Fruit fly (Drosophila melanogaster) whole organism, embryonic: ENCODE data around the gene Sap130.

Experiments used
- CG10321 ChIP-seq: fragments of 200-800 bp; sonication (Bioruptor generic); IDR thresholded peaks from 2 replicates; pipeline ENCODE4 v1.3.6; 2022; ENCODE audit warnings: missing biosample characterization, missing genetic modification characterization
- CG10462 ChIP-seq: fragments of 200-800 bp; sonication (Bioruptor generic); optimal IDR thresholded peaks from 2 replicates; lab custom pipeline; 2016; ENCODE audit warnings: missing biosample characterization, missing genetic modification characterization
- CG10654 ChIP-seq: fragments of 200-800 bp; sonication (Bioruptor generic); optimal IDR thresholded peaks from 2 replicates; lab custom pipeline; 2016; ENCODE audit warnings: missing biosample characterization, missing genetic modification characterization
- CG11398 ChIP-seq: fragments of 200-800 bp; sonication (Bioruptor generic); optimal IDR thresholded peaks from 2 replicates; lab custom pipeline; 2016; ENCODE audit warnings: missing biosample characterization, missing genetic modification characterization
- CG12299 ChIP-seq: fragments of 200-800 bp; sonication (Bioruptor generic); optimal IDR thresholded peaks from 2 replicates; lab custom pipeline; 2018; ENCODE audit warnings: missing biosample characterization, mild to moderate bottlenecking, missing genetic modification characterization
- CG12659 ChIP-seq: fragments of 200-800 bp; sonication (Bioruptor generic); optimal IDR thresholded peaks from 3 replicates; lab custom pipeline; 2017; ENCODE audit warnings: mild to moderate bottlenecking, missing biosample characterization, missing genetic modification reagents, missing genetic modification characterization
- CG13123 ChIP-seq: fragments of 200-800 bp; sonication (Bioruptor generic); optimal IDR thresholded peaks from 2 replicates; lab custom pipeline; 2016; ENCODE audit warnings: missing biosample characterization, missing genetic modification characterization
- CG14710 ChIP-seq: fragments of 200-800 bp; sonication (Bioruptor generic); optimal IDR thresholded peaks from 3 replicates; lab custom pipeline; 2019; ENCODE audit warnings: missing biosample characterization, mild to moderate bottlenecking, missing genetic modification characterization, moderate library complexity
- CG14860 ChIP-seq: fragments of 200-800 bp; sonication (Bioruptor generic); IDR thresholded peaks from 3 replicates; pipeline ENCODE4 v1.3.6; 2022; ENCODE audit warnings: missing biosample characterization, missing genetic modification characterization; ENCODE audit not compliant: partially characterized antibody
- CG15269 ChIP-seq: fragments of 200-800 bp; sonication (Bioruptor generic); optimal IDR thresholded peaks from 2 replicates; lab custom pipeline; 2018; ENCODE audit warnings: missing biosample characterization, mild to moderate bottlenecking, missing genetic modification characterization, moderate library complexity
- CG15479 ChIP-seq: fragments of 200-800 bp; sonication (Bioruptor generic); optimal IDR thresholded peaks from 3 replicates; lab custom pipeline; 2019; ENCODE audit warnings: missing biosample characterization, mild to moderate bottlenecking, missing genetic modification characterization, moderate library complexity
- CG1602 ChIP-seq: fragments of 200-800 bp; sonication (Bioruptor generic); optimal IDR thresholded peaks from 3 replicates; lab custom pipeline; 2016; ENCODE audit warnings: missing biosample characterization, missing genetic modification characterization
- CG1603 ChIP-seq: fragments of 200-800 bp; sonication (Bioruptor generic); optimal IDR thresholded peaks from 2 replicates; lab custom pipeline; 2019; ENCODE audit warnings: missing biosample characterization, mild to moderate bottlenecking, missing genetic modification characterization, moderate library complexity
- CG16863 ChIP-seq: fragments of 200-800 bp; sonication (Bioruptor generic); optimal IDR thresholded peaks from 3 replicates; lab custom pipeline; 2016; ENCODE audit warnings: missing biosample characterization, missing genetic modification characterization
- CG17361 ChIP-seq: fragments of 200-800 bp; sonication (Bioruptor generic); IDR thresholded peaks from 3 replicates; pipeline ENCODE4 v1.3.6; 2022; ENCODE audit warnings: missing biosample characterization, missing genetic modification characterization
- CG17912 ChIP-seq: fragments of 200-800 bp; sonication (Bioruptor generic); optimal IDR thresholded peaks from 2 replicates; lab custom pipeline; 2018; ENCODE audit warnings: missing biosample characterization, mild to moderate bottlenecking, missing genetic modification characterization
- CG2199 ChIP-seq: fragments of 200-800 bp; sonication (Bioruptor generic); IDR thresholded peaks from 3 replicates; pipeline ENCODE4 v1.3.6; 2022; ENCODE audit warnings: missing biosample characterization, missing genetic modification characterization
- CG2889 ChIP-seq: fragments of 200-800 bp; sonication (Bioruptor generic); IDR thresholded peaks from 3 replicates; pipeline ENCODE4 v1.3.6; 2022; ENCODE audit warnings: missing biosample characterization, missing genetic modification characterization
- CG30431 ChIP-seq: fragments of 200-800 bp; sonication (Bioruptor generic); optimal IDR thresholded peaks from 2 replicates; lab custom pipeline; 2017; ENCODE audit warnings: missing biosample characterization, missing genetic modification characterization
- CG31224 ChIP-seq: fragments of 200-800 bp; sonication (Bioruptor generic); IDR thresholded peaks from 2 replicates; pipeline ENCODE4 v1.3.6; 2022; ENCODE audit warnings: missing biosample characterization, missing genetic modification characterization
- CG31388 ChIP-seq: fragments of 200-800 bp; sonication (Bioruptor generic); optimal IDR thresholded peaks from 2 replicates; lab custom pipeline; 2016; ENCODE audit warnings: missing biosample characterization, missing genetic modification characterization
- CG3407 ChIP-seq: fragments of 200-800 bp; sonication (Bioruptor generic); optimal IDR thresholded peaks from 2 replicates; lab custom pipeline; 2018; ENCODE audit warnings: missing biosample characterization, mild to moderate bottlenecking, missing genetic modification characterization
- CG4820 ChIP-seq: fragments of 200-800 bp; sonication (Bioruptor generic); optimal IDR thresholded peaks from 3 replicates; lab custom pipeline; 2016; ENCODE audit warnings: missing biosample characterization, missing genetic modification characterization
- CG6765 ChIP-seq: fragments of 200-800 bp; sonication (Bioruptor generic); optimal IDR thresholded peaks from 3 replicates; lab custom pipeline; 2017; ENCODE audit warnings: missing biosample characterization, mild to moderate bottlenecking, missing genetic modification characterization
- CG9609 ChIP-seq: fragments of 200-800 bp; sonication (Bioruptor generic); optimal IDR thresholded peaks from 3 replicates; lab custom pipeline; 2016; ENCODE audit warnings: missing biosample characterization, missing genetic modification characterization
- CG9817 ChIP-seq: fragments of 200-800 bp; sonication (Bioruptor generic); optimal IDR thresholded peaks from 2 replicates; lab custom pipeline; 2018; ENCODE audit warnings: missing biosample characterization, mild to moderate bottlenecking, missing genetic modification characterization, moderate library complexity
- CG9932 ChIP-seq: fragments of 200-800 bp; sonication (Bioruptor generic); IDR thresholded peaks from 2 replicates; pipeline ENCODE4 v1.3.6; 2022; ENCODE audit warnings: missing biosample characterization, missing genetic modification characterization
- Chrac-16 ChIP-seq: fragments of 200-800 bp; sonication (Bioruptor generic); optimal IDR thresholded peaks from 3 replicates; lab custom pipeline; 2016; ENCODE audit warnings: missing biosample characterization, missing genetic modification characterization
- D19B ChIP-seq: fragments of 200-800 bp; sonication (Bioruptor generic); optimal IDR thresholded peaks from 2 replicates; lab custom pipeline; 2017; ENCODE audit warnings: missing biosample characterization, mild to moderate bottlenecking, missing genetic modification characterization
- Dip3 ChIP-seq: fragments of 200-800 bp; sonication (Bioruptor generic); optimal IDR thresholded peaks from 3 replicates; lab custom pipeline; 2016; ENCODE audit warnings: missing biosample characterization, missing genetic modification characterization
- Dll ChIP-seq: fragments of 200-800 bp; sonication (Bioruptor generic); IDR thresholded peaks from 4 replicates; pipeline ENCODE4 v1.3.6; 2022; ENCODE audit warnings: missing biosample characterization, missing genetic modification characterization; ENCODE audit not compliant: partially characterized antibody
- Ets97D ChIP-seq: fragments of 200-800 bp; sonication (Bioruptor generic); optimal IDR thresholded peaks from 3 replicates; lab custom pipeline; 2016; ENCODE audit warnings: missing biosample characterization, missing genetic modification characterization
- NC2α ChIP-seq: fragments of 200-800 bp; sonication (Bioruptor generic); optimal IDR thresholded peaks from 2 replicates; lab custom pipeline; 2016; ENCODE audit warnings: missing biosample characterization, missing genetic modification characterization
- NK7.1 ChIP-seq: fragments of 200-800 bp; sonication (Bioruptor generic); optimal IDR thresholded peaks from 3 replicates; lab custom pipeline; 2016; ENCODE audit warnings: missing biosample characterization, missing genetic modification characterization
- Oli ChIP-seq: fragments of 200-800 bp; sonication (Bioruptor generic); optimal IDR thresholded peaks from 2 replicates; lab custom pipeline; 2018; ENCODE audit warnings: missing biosample characterization, mild to moderate bottlenecking, missing genetic modification characterization, moderate library complexity
- PHDP ChIP-seq: fragments of 200-800 bp; sonication (Bioruptor generic); optimal IDR thresholded peaks from 3 replicates; lab custom pipeline; 2018; ENCODE audit warnings: missing biosample characterization, mild to moderate bottlenecking, missing genetic modification characterization, moderate library complexity
- Six4 ChIP-seq: fragments of 200-800 bp; sonication (Bioruptor generic); optimal IDR thresholded peaks from 2 replicates; lab custom pipeline; 2016; ENCODE audit warnings: missing biosample characterization, missing genetic modification characterization
- Vsx1 ChIP-seq: fragments of 200-800 bp; sonication (Bioruptor generic); optimal IDR thresholded peaks from 2 replicates; lab custom pipeline; 2017; ENCODE audit warnings: missing biosample characterization, mild to moderate bottlenecking, missing genetic modification characterization, missing genetic modification reagents
- dmrt99B ChIP-seq: fragments of 200-800 bp; sonication (Bioruptor generic); optimal IDR thresholded peaks from 2 replicates; lab custom pipeline; 2018; ENCODE audit warnings: missing biosample characterization, mild to moderate bottlenecking, missing genetic modification characterization, moderate library complexity
- eve ChIP-seq, 2 experiments: fragments of >200 bp; optimal IDR thresholded peaks; 2 replicates each; lab custom pipeline; 2017; ENCODE audit warnings: missing biosample characterization in 2 of 2, missing genetic modification characterization in 2 of 2
- hbn ChIP-seq: fragments of 200-800 bp; sonication (Bioruptor generic); IDR thresholded peaks from 2 replicates; pipeline ENCODE4 v1.3.6; 2022; ENCODE audit warnings: missing biosample characterization, missing genetic modification characterization; ENCODE audit not compliant: partially characterized antibody
- odd ChIP-seq: fragments of 200-800 bp; sonication (Bioruptor generic); optimal IDR thresholded peaks from 2 replicates; lab custom pipeline; 2017; ENCODE audit warnings: missing biosample characterization, mild to moderate bottlenecking, missing genetic modification characterization
- pan ChIP-seq, 4 experiments: fragments of >200 bp in 3 of 4; fragments of 200-800 bp in 1 of 4; sonication (Bioruptor generic) in 1 of 4; optimal IDR thresholded peaks in 3 of 4; IDR thresholded peaks in 1 of 4; 2 replicates each; pipeline versions ENCODE4 v1.3.6 to Lab custom; 2017 to 2022; ENCODE audit warnings: missing biosample characterization in 2 of 4, missing genetic modification characterization in 2 of 4, mixed read lengths in 1 of 4
- pum ChIP-seq: fragments of 200-800 bp; sonication (Bioruptor generic); optimal IDR thresholded peaks from 2 replicates; lab custom pipeline; 2016; ENCODE audit warnings: missing biosample characterization, missing genetic modification characterization
- run ChIP-seq: fragments of 200-800 bp; sonication (Bioruptor generic); optimal IDR thresholded peaks from 3 replicates; lab custom pipeline; 2018; ENCODE audit warnings: missing biosample characterization, mild to moderate bottlenecking, missing genetic modification characterization
- shn ChIP-seq: fragments of 200-800 bp; sonication (Bioruptor generic); optimal IDR thresholded peaks from 3 replicates; lab custom pipeline; 2016; ENCODE audit warnings: missing biosample characterization, missing genetic modification characterization
- sr ChIP-seq: fragments of 200-800 bp; sonication (Bioruptor generic); IDR thresholded peaks from 3 replicates; pipeline ENCODE4 v1.3.6; 2022; ENCODE audit warnings: missing biosample characterization, missing genetic modification characterization
- sug ChIP-seq: fragments of 200-800 bp; optimal IDR thresholded peaks from 2 replicates; lab custom pipeline; 2019; ENCODE audit warnings: missing biosample characterization, mild to moderate bottlenecking, missing genetic modification characterization, moderate library complexity
- tup ChIP-seq: fragments of 200-800 bp; sonication (Bioruptor generic); optimal IDR thresholded peaks from 2 replicates; lab custom pipeline; 2016; ENCODE audit warnings: missing biosample characterization, mild to moderate bottlenecking, missing genetic modification characterization, moderate library complexity
- vnd ChIP-seq: fragments of 200-800 bp; sonication (Bioruptor generic); IDR thresholded peaks from 3 replicates; pipeline ENCODE4 v1.3.6; 2022; ENCODE audit warnings: missing biosample characterization, missing genetic modification characterization; ENCODE audit not compliant: partially characterized antibody
- zfh2 ChIP-seq: fragments of 200-800 bp; sonication (Bioruptor generic); optimal IDR thresholded peaks from 2 replicates; lab custom pipeline; 2016; ENCODE audit warnings: missing biosample characterization, missing genetic modification characterization

The Sap130 gene

DNA sequence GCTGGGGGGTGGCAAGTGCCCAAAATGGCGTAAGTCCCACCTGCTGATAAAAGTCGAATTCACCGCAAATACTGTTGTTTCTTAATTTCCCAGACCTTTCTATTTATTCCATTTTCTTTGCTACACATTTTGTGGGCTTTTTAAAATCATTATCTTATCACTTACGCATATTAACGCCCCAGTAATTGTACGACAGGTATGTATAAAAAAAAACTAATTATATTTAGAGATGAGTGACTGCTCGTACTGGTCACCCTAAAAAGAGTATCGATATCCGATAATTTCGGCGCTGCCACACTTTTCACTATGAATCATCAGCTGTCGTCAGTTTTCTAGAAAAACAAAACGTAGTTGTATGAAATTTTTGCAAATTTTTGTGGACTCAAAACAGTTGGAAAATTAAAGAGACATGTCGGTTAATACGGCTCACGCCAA is 44.2 kb downstream of the Sap130 start, which contains the start of the genes CG10948 and Wbp2 (continued):
- TF ChIP-seq CG9932 (no peak), CG11398 (GFP tag; lab: Kevin White, UChicago) (no peak), CG31224 (GFP tag; lab: Robert Waterston, UW) (no peak), CG10321 (no peak), shn (GFP tag; lab: Kevin White, UChicago) (no peak), pan (optimal IDR thresholded peaks at IDR 0.05; lab: Kevin White, UChicago) (no peak), pan (GFP tag; optimal IDR thresholded peaks at IDR 0.05 in 1 of 2, IDR thresholded peaks at IDR 0.05 in 1 of 2) (no peak), CG6765 (no peak), Chrac-16 (GFP tag; lab: Kevin White, UChicago) (no peak), Oli (tag; lab: Kevin White, UChicago) (no peak), CG12299 (no peak), sr (GFP tag; lab: Robert Waterston, UW) (no peak), D19B (no peak), CG17912 (no peak), CG13123 (GFP tag; lab: Kevin White, UChicago) (no peak), CG30431 (GFP tag; lab: Kevin White, UChicago) (no peak), hbn (GFP tag; lab: Robert Waterston, UW) (peak; percentile 39; the same call in 1 of the 2 replicates), odd (GFP tag; lab: Kevin White, UChicago) (peak; percentile 15), pum (GFP tag; lab: Kevin White, UChicago) (no peak), CG12659 (peak; percentile 89), CG14710 (tag; lab: Kevin White, UChicago) (peak; percentile 62), Dll (peak; percentile 65; the same call in 1 of the 4 replicates), CG1603 (tag; lab: Kevin White, UChicago) (no peak), CG4820 (no peak), CG15269 (tag; lab: Kevin White, UChicago) (no peak), sug (tag; lab: Kevin White, UChicago) (peak; percentile 87), CG9817 (no peak), eve (GFP tag; optimal IDR thresholded peaks at IDR 0.05; lab: Kevin White, UChicago) (no peak), Dip3 (no peak), Ets97D (GFP tag; lab: Kevin White, UChicago) (peak; percentile 77), CG14860 (GFP tag; lab: Robert Waterston, UW) (no peak), CG16863 (GFP tag; lab: Kevin White, UChicago) (no peak), CG1602 (GFP tag; lab: Kevin White, UChicago) (no peak), NK7.1 (GFP tag; lab: Kevin White, UChicago) (no peak), CG10654 (GFP tag; lab: Kevin White, UChicago) (no peak), PHDP (no peak), Six4 (GFP tag; lab: Kevin White, UChicago) (no peak), NC2α (GFP tag; lab: Kevin White, UChicago) (no peak), run (tag; lab: Kevin White, UChicago) (no peak), dmrt99B (tag; lab: Kevin White, UChicago) (no peak), CG9609 (GFP tag; lab: Kevin White, UChicago) (no peak), CG3407 (no peak), CG17361 (GFP tag; lab: Robert Waterston, UW) (no peak; the same call in 1 of the 3 replicates), CG10462 (no peak), zfh2 (GFP tag; lab: Kevin White, UChicago) (no peak), Vsx1 (GFP tag; lab: Kevin White, UChicago) (peak; percentile 73), vnd (GFP tag; lab: Robert Waterston, UW) (no peak), tup (GFP tag; lab: Kevin White, UChicago) (no peak), CG31388 (GFP tag; lab: Kevin White, UChicago) (no peak), CG2199 (GFP tag; lab: Robert Waterston, UW) (no peak), CG15479 (GFP tag; lab: Kevin White, UChicago) (no peak), CG2889 (GFP tag; lab: Robert Waterston, UW) (no peak)
